Fruit fly (Drosophila melanogaster) whole organism, embryonic: ENCODE results near the gene Secp43.
A peak's percentile ranks its signal among the peaks of the same experiment; 100 is the strongest.

Experiments
- B-H2 ChIP-seq: fragments of 200-800 bp; sonication (Bioruptor generic); optimal IDR thresholded peaks from 2 replicates; lab custom pipeline; 2018; ENCODE audit warnings: missing biosample characterization, mild to moderate bottlenecking, missing genetic modification characterization
- Bgb ChIP-seq: fragments of 200-800 bp; sonication (Bioruptor generic); IDR thresholded peaks from 2 replicates; pipeline ENCODE4 v1.3.6; 2022; ENCODE audit warnings: missing biosample characterization, missing genetic modification characterization; ENCODE audit not compliant: partially characterized antibody
- CG10147 ChIP-seq: fragments of 200-800 bp; sonication (Bioruptor generic); optimal IDR thresholded peaks from 2 replicates; lab custom pipeline; 2019; ENCODE audit warnings: missing biosample characterization, mild to moderate bottlenecking, missing genetic modification characterization, moderate library complexity
- CG13775 ChIP-seq: fragments of 200-800 bp; sonication (Bioruptor generic); optimal IDR thresholded peaks from 3 replicates; lab custom pipeline; 2017; ENCODE audit warnings: missing biosample characterization, mild to moderate bottlenecking, missing genetic modification characterization
- CG15011 ChIP-seq: fragments of 200-800 bp; sonication (Bioruptor generic); optimal IDR thresholded peaks from 3 replicates; lab custom pipeline; 2018; ENCODE audit warnings: missing biosample characterization, mild to moderate bottlenecking, missing genetic modification characterization
- CG15073 ChIP-seq: fragments of 200-800 bp; sonication (Bioruptor generic); optimal IDR thresholded peaks from 2 replicates; lab custom pipeline; 2016; ENCODE audit warnings: missing biosample characterization, missing genetic modification characterization
- CG1603 ChIP-seq: fragments of 200-800 bp; sonication (Bioruptor generic); optimal IDR thresholded peaks from 2 replicates; lab custom pipeline; 2019; ENCODE audit warnings: missing biosample characterization, mild to moderate bottlenecking, missing genetic modification characterization, moderate library complexity
- CG17829 ChIP-seq: fragments of 200-800 bp; optimal IDR thresholded peaks from 2 replicates; lab custom pipeline; 2019; ENCODE audit warnings: missing biosample characterization, mild to moderate bottlenecking, missing genetic modification characterization, moderate library complexity
- CG18619 ChIP-seq: fragments of 200-800 bp; sonication (Bioruptor generic); optimal IDR thresholded peaks from 3 replicates; lab custom pipeline; 2017; ENCODE audit warnings: missing biosample characterization, mild to moderate bottlenecking, missing genetic modification characterization
- CG2889 ChIP-seq: fragments of 200-800 bp; sonication (Bioruptor generic); IDR thresholded peaks from 3 replicates; pipeline ENCODE4 v1.3.6; 2022; ENCODE audit warnings: missing biosample characterization, missing genetic modification characterization
- CG4707 ChIP-seq: fragments of 200-800 bp; sonication (Bioruptor generic); optimal IDR thresholded peaks from 2 replicates; lab custom pipeline; 2018; ENCODE audit warnings: missing biosample characterization, mild to moderate bottlenecking, missing genetic modification characterization, moderate library complexity
- CG6175 ChIP-seq: fragments of 200-800 bp; sonication (Bioruptor generic); IDR thresholded peaks from 3 replicates; pipeline ENCODE4 v1.3.6; 2022; ENCODE audit warnings: missing biosample characterization, missing genetic modification characterization
- Dll ChIP-seq: fragments of 200-800 bp; sonication (Bioruptor generic); IDR thresholded peaks from 4 replicates; pipeline ENCODE4 v1.3.6; 2022; ENCODE audit warnings: missing biosample characterization, missing genetic modification characterization; ENCODE audit not compliant: partially characterized antibody
- Dref ChIP-seq: fragments of 200-800 bp; sonication (Bioruptor generic); IDR thresholded peaks from 2 replicates; pipeline ENCODE4 v1.3.6; 2022; ENCODE audit warnings: missing biosample characterization, missing genetic modification characterization
- Drgx ChIP-seq: fragments of 200-800 bp; sonication (Bioruptor generic); IDR thresholded peaks from 2 replicates; pipeline ENCODE4 v1.3.6; 2022; ENCODE audit warnings: missing biosample characterization, missing genetic modification characterization
- HLHmδ ChIP-seq: fragments of 200-800 bp; sonication (Bioruptor generic); optimal IDR thresholded peaks from 2 replicates; lab custom pipeline; 2018; ENCODE audit warnings: missing biosample characterization, mild to moderate bottlenecking, missing genetic modification characterization, moderate library complexity
- HmgZ ChIP-seq: fragments of 200-800 bp; sonication (Bioruptor generic); optimal IDR thresholded peaks from 2 replicates; lab custom pipeline; 2018; ENCODE audit warnings: missing biosample characterization, mild to moderate bottlenecking, missing genetic modification characterization
- MESR4 ChIP-seq: fragments of 200-800 bp; sonication (Bioruptor generic); optimal IDR thresholded peaks from 2 replicates; lab custom pipeline; 2018; ENCODE audit warnings: missing biosample characterization, mild to moderate bottlenecking, missing genetic modification characterization, moderate library complexity
- Myb ChIP-seq: fragments of 200-800 bp; sonication (Bioruptor generic); optimal IDR thresholded peaks from 2 replicates; lab custom pipeline; 2016; ENCODE audit warnings: missing biosample characterization, missing genetic modification characterization
- NC2β ChIP-seq: fragments of 200-800 bp; sonication (Bioruptor generic); optimal IDR thresholded peaks from 2 replicates; lab custom pipeline; 2016; ENCODE audit warnings: missing biosample characterization, missing genetic modification characterization
- Sin3A ChIP-seq: fragments of >200 bp; optimal IDR thresholded peaks from 2 replicates; lab custom pipeline; 2018
- Six4 ChIP-seq: fragments of 200-800 bp; sonication (Bioruptor generic); optimal IDR thresholded peaks from 2 replicates; lab custom pipeline; 2016; ENCODE audit warnings: missing biosample characterization, missing genetic modification characterization
- Xrp1 ChIP-seq: fragments of 200-800 bp; sonication (Bioruptor generic); IDR thresholded peaks from 2 replicates; pipeline ENCODE4 v1.3.6; 2022; ENCODE audit warnings: missing biosample characterization, missing genetic modification characterization
- bbx ChIP-seq: fragments of 200-800 bp; sonication (Bioruptor generic); IDR thresholded peaks from 2 replicates; pipeline ENCODE4 v1.3.6; 2022; ENCODE audit warnings: missing biosample characterization, missing genetic modification characterization; ENCODE audit not compliant: partially characterized antibody
- fd3F ChIP-seq: fragments of 200-800 bp; sonication (Bioruptor generic); optimal IDR thresholded peaks from 2 replicates; lab custom pipeline; 2018; ENCODE audit warnings: missing biosample characterization, mild to moderate bottlenecking, missing genetic modification characterization, moderate library complexity
- ftz-f1 ChIP-seq: fragments of 200-800 bp; sonication (Bioruptor generic); optimal IDR thresholded peaks from 2 replicates; lab custom pipeline; 2016; ENCODE audit warnings: missing biosample characterization, missing genetic modification characterization
- gcm ChIP-seq: fragments of 200-800 bp; sonication (Bioruptor generic); optimal IDR thresholded peaks from 2 replicates; lab custom pipeline; 2019; ENCODE audit warnings: missing biosample characterization, mild to moderate bottlenecking, missing genetic modification characterization, moderate library complexity
- gfzf ChIP-seq: fragments of 200-800 bp; sonication (Bioruptor generic); optimal IDR thresholded peaks from 2 replicates; lab custom pipeline; 2016; ENCODE audit warnings: missing biosample characterization, mild to moderate bottlenecking, missing genetic modification characterization, moderate library complexity
- grau ChIP-seq: fragments of 200-800 bp; optimal IDR thresholded peaks from 3 replicates; lab custom pipeline; 2019; ENCODE audit warnings: missing biosample characterization, mild to moderate bottlenecking, missing genetic modification characterization, moderate library complexity
- her ChIP-seq: fragments of 200-800 bp; sonication (Bioruptor generic); optimal IDR thresholded peaks from 2 replicates; lab custom pipeline; 2016; ENCODE audit warnings: missing biosample characterization, missing genetic modification characterization
- hkb ChIP-seq, 2 experiments: fragments of 200-800 bp in 1 of 2; fragments of >200 bp in 1 of 2; sonication (Bioruptor generic) in 1 of 2; IDR thresholded peaks in 1 of 2; optimal IDR thresholded peaks in 1 of 2; 2 replicates each; pipeline versions ENCODE4 v1.3.6 to Lab custom; 2017 to 2022; ENCODE audit warnings: missing biosample characterization in 1 of 2, missing genetic modification characterization in 1 of 2
- knrl ChIP-seq: fragments of 200-800 bp; sonication (Bioruptor generic); IDR thresholded peaks from 3 replicates; pipeline ENCODE4 v1.3.6; 2022; ENCODE audit warnings: missing biosample characterization, missing genetic modification characterization; ENCODE audit not compliant: partially characterized antibody
- lov ChIP-seq, 2 experiments: fragments of 200-800 bp in 1 of 2; fragments of >200 bp in 1 of 2; sonication (Bioruptor generic) in 1 of 2; IDR thresholded peaks in 1 of 2; optimal IDR thresholded peaks in 1 of 2; 2 replicates in 1 of 2; 3 replicates in 1 of 2; pipeline versions ENCODE4 v1.3.6 to Lab custom; 2017 to 2022; ENCODE audit warnings: missing biosample characterization in 1 of 2, missing genetic modification characterization in 1 of 2
- mld ChIP-seq: fragments of 200-800 bp; sonication (Bioruptor generic); IDR thresholded peaks from 3 replicates; pipeline ENCODE4 v1.3.6; 2022; ENCODE audit warnings: missing biosample characterization, missing genetic modification characterization; ENCODE audit not compliant: partially characterized antibody
- nerfin-1 ChIP-seq: fragments of 200-800 bp; sonication (Bioruptor generic); optimal IDR thresholded peaks from 3 replicates; lab custom pipeline; 2019; ENCODE audit warnings: missing biosample characterization, mild to moderate bottlenecking, missing genetic modification characterization, moderate library complexity
- nerfin-2 ChIP-seq: fragments of 200-800 bp; sonication (Bioruptor generic); IDR thresholded peaks from 2 replicates; pipeline ENCODE4 v1.3.6; 2022; ENCODE audit warnings: missing biosample characterization, missing genetic modification characterization; ENCODE audit not compliant: partially characterized antibody
- odd ChIP-seq: fragments of 200-800 bp; sonication (Bioruptor generic); optimal IDR thresholded peaks from 2 replicates; lab custom pipeline; 2017; ENCODE audit warnings: missing biosample characterization, mild to moderate bottlenecking, missing genetic modification characterization
- org-1 ChIP-seq: fragments of 200-800 bp; sonication (Bioruptor generic); optimal IDR thresholded peaks from 2 replicates; lab custom pipeline; 2017; ENCODE audit warnings: missing biosample characterization, missing genetic modification characterization
- pfk ChIP-seq: fragments of 200-800 bp; sonication (Bioruptor generic); optimal IDR thresholded peaks from 2 replicates; lab custom pipeline; 2018; ENCODE audit warnings: missing biosample characterization, mild to moderate bottlenecking, missing genetic modification characterization, moderate library complexity
- row ChIP-seq: fragments of 200-800 bp; sonication (Bioruptor generic); IDR thresholded peaks from 3 replicates; pipeline ENCODE4 v1.3.6; 2022; ENCODE audit warnings: missing biosample characterization, missing genetic modification characterization
- stwl ChIP-seq: fragments of 200-800 bp; sonication (Bioruptor generic); optimal IDR thresholded peaks from 3 replicates; lab custom pipeline; 2018; ENCODE audit warnings: missing biosample characterization, mild to moderate bottlenecking, missing genetic modification characterization, moderate library complexity
- sug ChIP-seq: fragments of 200-800 bp; optimal IDR thresholded peaks from 2 replicates; lab custom pipeline; 2019; ENCODE audit warnings: missing biosample characterization, mild to moderate bottlenecking, missing genetic modification characterization, moderate library complexity
- tna ChIP-seq: fragments of 200-800 bp; sonication (Bioruptor generic); IDR thresholded peaks from 2 replicates; pipeline ENCODE4 v1.3.6; 2022; ENCODE audit warnings: missing biosample characterization, missing genetic modification characterization; ENCODE audit not compliant: partially characterized antibody
- trem ChIP-seq: fragments of 200-800 bp; optimal IDR thresholded peaks from 3 replicates; lab custom pipeline; 2019; ENCODE audit warnings: missing biosample characterization, mild to moderate bottlenecking, missing genetic modification characterization, moderate library complexity
- unpg ChIP-seq: fragments of 200-800 bp; sonication (Bioruptor generic); optimal IDR thresholded peaks from 3 replicates; lab custom pipeline; 2018; ENCODE audit warnings: missing biosample characterization, mild to moderate bottlenecking, missing genetic modification characterization, moderate library complexity
- vnd ChIP-seq: fragments of 200-800 bp; sonication (Bioruptor generic); IDR thresholded peaks from 3 replicates; pipeline ENCODE4 v1.3.6; 2022; ENCODE audit warnings: missing biosample characterization, missing genetic modification characterization; ENCODE audit not compliant: partially characterized antibody
- wor ChIP-seq: fragments of 200-800 bp; sonication (Bioruptor generic); IDR thresholded peaks from 2 replicates; pipeline ENCODE4 v1.3.6; 2022; ENCODE audit warnings: missing biosample characterization, missing genetic modification characterization
- zf30C ChIP-seq: fragments of 200-800 bp; sonication (Bioruptor generic); optimal IDR thresholded peaks from 3 replicates; lab custom pipeline; 2018; ENCODE audit warnings: missing biosample characterization, mild to moderate bottlenecking, missing genetic modification characterization
- zfh1 ChIP-seq: fragments of 200-800 bp; sonication (Bioruptor generic); IDR thresholded peaks from 3 replicates; pipeline ENCODE4 v1.3.6; 2022; ENCODE audit warnings: missing biosample characterization, missing genetic modification characterization

The Secp43 gene

DNA sequence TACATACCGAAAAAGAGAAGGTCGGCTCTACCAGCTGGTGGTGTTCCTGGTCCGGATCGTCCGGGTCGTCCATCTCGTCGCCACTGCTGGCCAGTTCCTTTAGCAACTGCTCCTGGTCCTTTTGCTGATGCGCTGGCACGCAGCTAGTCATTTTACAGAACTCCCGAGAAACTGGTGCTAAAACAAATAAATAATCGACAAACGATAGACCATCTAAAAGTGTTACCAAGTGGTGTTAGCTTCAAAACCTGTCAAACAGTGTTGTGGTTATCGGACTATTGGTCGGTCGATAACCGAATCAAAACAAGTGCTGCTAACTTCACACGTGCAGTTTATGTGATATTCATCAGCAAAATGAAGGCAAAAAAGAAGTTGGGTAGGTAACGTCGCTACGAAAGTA, 9.8 kb downstream of the Secp43 start, which contains the start of the genes morgue and Elp3 (continued):
- TF ChIP-seq Xrp1 (GFP tag; lab: Robert Waterston, UW) (0 out of 2 replicates have a peak, but pooled peaks have one; percentile 6), HLHmδ (no peak), lov (optimal IDR thresholded peaks at IDR 0.05; lab: Kevin White, UChicago) (no peak), lov (GFP tag; IDR thresholded peaks at IDR 0.05; lab: Robert Waterston, UW) (no peak), Myb (GFP tag; lab: Kevin White, UChicago) (peak; percentile 34), trem (peak; percentile 91), CG2889 (GFP tag; lab: Robert Waterston, UW) (no peak), zf30C (GFP tag; lab: Kevin White, UChicago) (no peak), grau (tag; lab: Kevin White, UChicago) (peak; percentile 14), Sin3A (lab: Kevin White, UChicago) (peak; percentile 53), gfzf (GFP tag; lab: Kevin White, UChicago) (peak; percentile 81), nerfin-1 (tag; lab: Kevin White, UChicago) (no peak), gcm (GFP tag; lab: Kevin White, UChicago) (no peak), odd (GFP tag; lab: Kevin White, UChicago) (no peak), vnd (GFP tag; lab: Robert Waterston, UW) (peak; percentile 66), Dll (peak; percentile 65; the same call in 2 of the 4 replicates), ftz-f1 (GFP tag; lab: Kevin White, UChicago) (no peak), CG4707 (GFP tag; lab: Kevin White, UChicago) (no peak), org-1 (GFP tag; lab: Kevin White, UChicago) (no peak), CG15073 (GFP tag; lab: Kevin White, UChicago) (no peak), her (GFP tag; lab: Kevin White, UChicago) (no peak), CG6175 (GFP tag; lab: Robert Waterston, UW) (no peak), Bgb (peak; percentile 82), pfk (GFP tag; lab: Kevin White, UChicago) (no peak), Dref (peak; percentile 86), row (0 out of 3 replicates have a peak, but pooled peaks have one; percentile 14), stwl (peak; percentile 88), tna (GFP tag; lab: Robert Waterston, UW) (peak; percentile 83), wor (GFP tag; lab: Robert Waterston, UW) (no peak), zfh1 (GFP tag; lab: Robert Waterston, UW) (no peak), fd3F (GFP tag; lab: Kevin White, UChicago) (no peak), HmgZ (tag; lab: Kevin White, UChicago) (peak; percentile 26), Six4 (GFP tag; lab: Kevin White, UChicago) (no peak), B-H2 (GFP tag; lab: Kevin White, UChicago) (peak; percentile 6), NC2β (GFP tag; lab: Kevin White, UChicago) (no peak), CG1603 (tag; lab: Kevin White, UChicago) (peak; percentile 94), CG18619 (GFP tag; lab: Kevin White, UChicago) (no peak), hkb (optimal IDR thresholded peaks at IDR 0.05; lab: Kevin White, UChicago) (no peak), hkb (GFP tag; IDR thresholded peaks at IDR 0.05; lab: Robert Waterston, UW) (0 out of 2 replicates have a peak, but pooled peaks have one; percentile 22), CG15011 (GFP tag; lab: Kevin White, UChicago) (no peak), MESR4 (GFP tag; lab: Kevin White, UChicago) (peak; percentile 86), CG17829 (tag; lab: Kevin White, UChicago) (peak; percentile 49), CG10147 (no peak), sug (tag; lab: Kevin White, UChicago) (peak; percentile 16), Drgx (GFP tag; lab: Robert Waterston, UW) (no peak), unpg (GFP tag; lab: Kevin White, UChicago) (no peak), nerfin-2 (peak; percentile 82), bbx (peak; percentile 87), knrl (GFP tag; lab: Robert Waterston, UW) (no peak), CG13775 (no peak), mld (peak; percentile 89)
